Fruit fly (Drosophila melanogaster): ENCODE data around the gene CG5614.

dm6 chr3R:15814150-15814549 is 34.5 kb downstream of the CG5614 start:
- TF ChIP-seq usp (GFP tag; optimal IDR thresholded peaks at IDR 0.05) (no peak), Dll (optimal IDR thresholded peaks at IDR 0.05) (no peak), EcR (GFP tag; optimal IDR thresholded peaks at IDR 0.05) (no peak), psq (optimal IDR thresholded peaks at IDR 0.05) (no peak), CG8478 (optimal IDR thresholded peaks at IDR 0.05) (no peak), pan (optimal IDR thresholded peaks at IDR 0.05) (no peak)

All from whole organism.